Worm (Caenorhabditis elegans): ENCODE results near the gene aakg-1.

aakg-1 gene

DNA sequence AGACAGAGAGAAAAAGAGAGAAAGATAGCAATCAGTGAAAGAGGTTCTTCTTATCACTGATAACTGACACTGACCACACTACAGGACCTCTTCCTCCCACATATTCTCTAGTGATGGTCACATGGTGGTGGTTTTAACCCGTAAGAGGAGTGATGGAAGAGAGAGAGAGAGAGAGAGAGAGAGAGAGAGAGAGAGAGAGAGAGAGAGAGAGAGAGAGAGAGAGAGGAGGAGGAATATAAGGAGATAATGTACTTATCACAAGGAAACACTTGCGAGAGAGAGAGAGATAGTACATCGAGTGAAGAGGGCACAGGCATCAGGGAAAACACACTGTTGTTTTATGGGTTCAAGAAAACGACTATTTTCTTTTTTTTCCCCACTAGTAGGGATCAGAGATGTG is 25.5 kb downstream of the aakg-1 start (continued):
- TF ChIP-seq sox-4 (tag; optimal IDR thresholded peaks at IDR 0.05) (no peak), hlh-4 (tag; optimal IDR thresholded peaks at IDR 0.05) (no peak), lsy-2 (tag; optimal IDR thresholded peaks at IDR 0.05) (peak; percentile 41 to 62), nhr-47 (tag; optimal IDR thresholded peaks at IDR 0.05) (peak; percentile 36), ztf-11 (tag; optimal IDR thresholded peaks at IDR 0.05) (no peak), fos-1 (tag; optimal IDR thresholded peaks at IDR 0.05) (peak; percentile 2), alr-1 (tag; optimal IDR thresholded peaks at IDR 0.05; ENCODE audit: borderline replicate concordance) (no peak), swsn-7 (tag; optimal IDR thresholded peaks at IDR 0.05) (no peak), sup-37 (GFP tag; optimal IDR thresholded peaks at IDR 0.05) (peak; percentile 22), nhr-85 (tag) (peak; percentile 97), lir-3 (tag; optimal IDR thresholded peaks at IDR 0.05; ENCODE audit: poor library complexity) (peak; percentile 3), rnt-1 (tag; optimal IDR thresholded peaks at IDR 0.05) (peak; percentile 20), ceh-88 (GFP tag; IDR thresholded peaks at IDR 0.05) (no peak), mef-2 (tag; optimal IDR thresholded peaks at IDR 0.05) (no peak), xbp-1 (tag; optimal IDR thresholded peaks at IDR 0.05) (no peak), unc-130 (tag; optimal IDR thresholded peaks at IDR 0.05) (peak; percentile 7), nhr-19 (GFP tag; conservative IDR thresholded peaks at IDR 0.05) (peak; percentile 91), snu-23 (GFP tag; optimal IDR thresholded peaks at IDR 0.05) (peak; percentile 41), zag-1 (tag; optimal IDR thresholded peaks at IDR 0.05) (no peak), pqm-1 (tag; optimal IDR thresholded peaks at IDR 0.05) (no peak), ceh-8 (GFP tag; optimal IDR thresholded peaks at IDR 0.05) (no peak), nhr-20 (tag; optimal IDR thresholded peaks at IDR 0.05) (peak; percentile 72), elt-2 (tag; optimal IDR thresholded peaks at IDR 0.05) (peak; percentile 98), F16B12.6 (tag; optimal IDR thresholded peaks at IDR 0.05) (no peak), nhr-11 (tag; optimal IDR thresholded peaks at IDR 0.05) (peak; percentile 19), nhr-84 (tag; optimal IDR thresholded peaks at IDR 0.05) (peak; percentile 42), sptf-1 (tag; optimal IDR thresholded peaks at IDR 0.05) (no peak), lin-14 (GFP tag; optimal IDR thresholded peaks at IDR 0.05) (peak; percentile 86), tbx-2 (tag; optimal IDR thresholded peaks at IDR 0.05) (peak; percentile 22), ama-1 (optimal IDR thresholded peaks at IDR 0.05) (no peak), lin-35 (GFP tag; optimal IDR thresholded peaks at IDR 0.05) (peak; percentile 28 to 83)

ce11 chrIII:12548441-12548840 is 26.8 kb downstream of the aakg-1 start:
- TF ChIP-seq elt-2 (tag; optimal IDR thresholded peaks at IDR 0.05) (peak; percentile 56), efl-3 (GFP tag; optimal IDR thresholded peaks at IDR 0.05) (no peak), blmp-1 (tag; optimal IDR thresholded peaks at IDR 0.05) (peak; percentile 89), fkh-8 (tag; optimal IDR thresholded peaks at IDR 0.05) (no peak), ceh-90 (tag; optimal IDR thresholded peaks at IDR 0.05) (no peak), nhr-77 (tag; optimal IDR thresholded peaks at IDR 0.05) (no peak), nhr-76 (tag; optimal IDR thresholded peaks at IDR 0.05) (no peak), pag-3 (tag; optimal IDR thresholded peaks at IDR 0.05; ENCODE audit: borderline replicate concordance, insufficient read depth) (no peak), hpl-2 (GFP tag; optimal IDR thresholded peaks at IDR 0.05) (no peak), nhr-84 (tag; optimal IDR thresholded peaks at IDR 0.05) (no peak)

DNA sequence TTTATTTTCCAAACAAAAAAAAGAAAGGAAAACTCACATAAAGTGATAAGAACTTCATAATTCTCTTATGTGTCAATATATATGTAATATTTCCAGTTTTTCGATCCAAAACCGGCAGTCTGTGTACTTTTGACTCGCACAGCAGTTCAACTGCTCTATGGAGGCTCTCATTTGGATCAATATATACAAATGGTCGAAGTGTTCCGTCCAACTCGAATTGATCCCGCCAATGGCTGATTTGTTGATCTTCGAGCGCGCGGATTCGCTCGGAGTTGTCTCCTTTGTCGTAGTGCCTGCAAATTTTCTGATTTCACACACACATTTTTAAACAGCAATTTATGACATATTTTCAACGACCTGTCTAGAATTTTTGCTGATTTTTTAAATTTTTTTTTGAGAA is 32.5 kb downstream of the aakg-1 start:
- no peak for TF ChIP-seq unc-98 (GFP tag; IDR thresholded peaks at IDR 0.05)
- TF ChIP-seq skn-1 (tag; optimal IDR thresholded peaks at IDR 0.05) = no peak
- no peak for TF ChIP-seq nhr-19 (GFP tag; conservative IDR thresholded peaks at IDR 0.05)
- TF ChIP-seq ets-5 (GFP tag; IDR thresholded peaks at IDR 0.05) = no peak
- TF ChIP-seq lir-3 (tag; optimal IDR thresholded peaks at IDR 0.05; ENCODE audit: poor library complexity) = no peak
- no peak for TF ChIP-seq elt-2 (tag; optimal IDR thresholded peaks at IDR 0.05)
- no peak for TF ChIP-seq nhr-237 (tag; optimal IDR thresholded peaks at IDR 0.05)
- no peak for TF ChIP-seq ces-1 (GFP tag; optimal IDR thresholded peaks at IDR 0.05)
- no peak for TF ChIP-seq mep-1 (tag; optimal IDR thresholded peaks at IDR 0.05)
- no peak for TF ChIP-seq fos-1 (tag; optimal IDR thresholded peaks at IDR 0.05)
- no peak for TF ChIP-seq pqm-1 (tag; optimal IDR thresholded peaks at IDR 0.05)
- no peak for TF ChIP-seq ceh-63 (GFP tag; optimal IDR thresholded peaks at IDR 0.05)
- no peak for TF ChIP-seq alr-1 (tag; optimal IDR thresholded peaks at IDR 0.05; ENCODE audit: borderline replicate concordance)
- TF ChIP-seq ztf-4 (tag; optimal IDR thresholded peaks at IDR 0.05) = no peak
- no peak for TF ChIP-seq nhr-20 (tag; optimal IDR thresholded peaks at IDR 0.05)
- no peak for TF ChIP-seq snpc-4 (tag; optimal IDR thresholded peaks at IDR 0.05)
- TF ChIP-seq nhr-76 (tag; optimal IDR thresholded peaks at IDR 0.05) = no peak
- no peak for TF ChIP-seq lin-35 (GFP tag; optimal IDR thresholded peaks at IDR 0.05)

All from whole organism, L1 larva.